Fruit fly (Drosophila melanogaster): Measurements from ENCODE around the gene slp1.

DNA sequence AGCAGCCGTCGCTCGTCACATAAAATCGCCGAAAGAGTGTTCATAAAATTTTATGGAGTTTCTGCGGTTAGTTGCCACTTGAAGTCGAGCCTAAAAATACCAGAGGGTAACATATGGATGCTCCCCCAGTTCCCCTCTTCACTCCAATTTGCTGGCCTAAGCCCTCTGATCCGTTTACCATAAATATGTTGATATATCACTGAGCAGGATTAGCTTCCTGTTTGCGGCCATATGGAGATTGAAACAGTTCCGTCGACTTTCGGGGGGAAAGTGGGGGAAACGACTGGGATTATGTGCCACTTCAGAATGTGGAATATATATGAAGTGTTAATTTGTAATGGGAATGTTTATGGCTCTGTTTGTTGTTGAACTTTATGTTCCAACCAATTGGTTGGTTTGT lies 11.3 kb upstream of the slp1 start:
- TF ChIP-seq Hr83 (GFP tag; optimal IDR thresholded peaks at IDR 0.05; ENCODE audit: poor library complexity, severe bottlenecking): no peak
- TF ChIP-seq Vsx2 (GFP tag; optimal IDR thresholded peaks at IDR 0.05; ENCODE audit: partially characterized antibody): no peak
- no peak for TF ChIP-seq Dfd (GFP tag; optimal IDR thresholded peaks at IDR 0.05)
- no peak for TF ChIP-seq jim (GFP tag; optimal IDR thresholded peaks at IDR 0.05)
- no peak for TF ChIP-seq usp (GFP tag; optimal IDR thresholded peaks at IDR 0.05)
- TF ChIP-seq pan (optimal IDR thresholded peaks at IDR 0.05): no peak
- no peak for TF ChIP-seq br (GFP tag; optimal IDR thresholded peaks at IDR 0.05)
- no peak for TF ChIP-seq HLH106 (tag; optimal IDR thresholded peaks at IDR 0.05)
- no peak for TF ChIP-seq Hr78 (GFP tag; optimal IDR thresholded peaks at IDR 0.05)
- no peak for TF ChIP-seq tai (GFP tag; optimal IDR thresholded peaks at IDR 0.05)
- TF ChIP-seq h (GFP tag; optimal IDR thresholded peaks at IDR 0.05): no peak
- TF ChIP-seq dl (GFP tag; optimal IDR thresholded peaks at IDR 0.05; ENCODE audit: insufficient read depth in 1 of 2, partially characterized antibody in 2 of 2): no peak
- TF ChIP-seq Mio (GFP tag; optimal IDR thresholded peaks at IDR 0.05): no peak

Data from whole organism, wandering third instar larva.